Fruit fly (Drosophila melanogaster) S2 (cell line): Measurements from ENCODE around the gene osk.

ENCODE experiments used
- CG8478 ChIP-seq: fragments of >200 bp; optimal IDR thresholded peaks from 2 replicates; lab custom pipeline; 2018
- CTCF ChIP-seq, 2 experiments: fragments of >200 bp; optimal IDR thresholded peaks; 2 replicates each; lab custom pipeline; 2018

DNA sequence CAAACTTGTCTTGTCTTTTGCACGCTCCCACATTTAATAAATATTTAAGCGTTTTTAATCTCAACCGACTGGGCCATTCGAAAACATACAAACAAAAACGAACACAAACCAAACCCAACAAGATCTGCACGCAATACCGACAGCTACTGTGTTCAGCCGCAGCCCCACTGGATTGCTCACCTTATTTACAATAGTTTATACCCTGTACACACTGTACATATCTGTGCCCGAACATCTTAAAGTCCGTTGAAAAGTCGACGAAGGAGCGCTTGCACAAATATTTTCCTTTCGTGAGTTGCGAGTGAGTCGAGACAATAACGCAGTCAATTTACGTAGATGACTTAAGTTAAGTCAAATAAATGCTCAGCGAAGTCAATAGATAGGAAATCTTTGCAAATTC lies 44.5 kb upstream of the osk start:
- TF ChIP-seq CTCF (optimal IDR thresholded peaks at IDR 0.05; lab: Kevin White, UChicago), result no peak
- TF ChIP-seq CG8478 (lab: Kevin White, UChicago), result no peak
